Fruit fly (Drosophila melanogaster): ENCODE results near the gene ogre.
A peak's percentile ranks its signal among the peaks of the same experiment; 100 is the strongest.

Gene ogre

dm6 chrX:6993753-6994152 lies 2.6 kb upstream of the ogre start (continued):
- TF ChIP-seq Vsx2 (GFP tag; optimal IDR thresholded peaks at IDR 0.05; ENCODE audit: partially characterized antibody) (no peak), pan (optimal IDR thresholded peaks at IDR 0.05) (no peak), br (GFP tag; optimal IDR thresholded peaks at IDR 0.05) (peak; percentile 88), Abd-B (GFP tag; optimal IDR thresholded peaks at IDR 0.05) (no peak), dmrt93B (GFP tag; optimal IDR thresholded peaks at IDR 0.05) (peak; percentile 83), tai (GFP tag; optimal IDR thresholded peaks at IDR 0.05) (peak; percentile 66), Hnf4 (GFP tag; optimal IDR thresholded peaks at IDR 0.05) (peak; percentile 88), OdsH (GFP tag; optimal IDR thresholded peaks at IDR 0.05) (peak; percentile 83), HLH106 (tag; optimal IDR thresholded peaks at IDR 0.05) (peak; percentile 77)

DNA sequence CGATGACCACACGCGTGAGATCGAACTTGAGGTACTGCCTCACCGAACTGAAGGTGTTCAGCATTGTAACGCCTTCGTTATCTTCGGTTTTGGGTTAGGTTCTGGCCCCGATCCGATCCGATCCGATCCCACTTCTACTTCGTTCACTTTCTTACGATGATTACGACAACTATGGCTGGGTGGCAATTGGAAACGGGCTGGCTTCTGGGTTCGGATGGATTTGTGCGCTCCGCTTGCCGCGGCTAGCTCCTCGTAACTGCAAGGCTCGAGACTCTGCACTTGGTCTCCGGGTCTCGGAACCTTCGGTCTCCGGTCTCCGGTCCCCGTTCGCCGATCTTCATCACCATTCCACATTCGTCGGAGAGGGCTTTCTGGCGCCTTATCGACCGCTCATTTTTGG lies 2.2 kb upstream of the ogre start, which contains the start of gene Inx7:
Inx7 (minus strand) TSS at position 263 of the 400 bp plus-strand sequence.
- TF ChIP-seq OdsH (GFP tag; optimal IDR thresholded peaks at IDR 0.05), result no peak
- TF ChIP-seq dmrt93B (GFP tag; optimal IDR thresholded peaks at IDR 0.05), result no peak
- no peak for TF ChIP-seq Dif (GFP tag; optimal IDR thresholded peaks at IDR 0.05; ENCODE audit: partially characterized antibody)
- TF ChIP-seq rgr (GFP tag; optimal IDR thresholded peaks at IDR 0.05), result no peak
- no peak for TF ChIP-seq pan (optimal IDR thresholded peaks at IDR 0.05)
- TF ChIP-seq h (GFP tag; optimal IDR thresholded peaks at IDR 0.05), result no peak
- TF ChIP-seq brk (GFP tag; optimal IDR thresholded peaks at IDR 0.05), result no peak
- TF ChIP-seq HLH106 (tag; optimal IDR thresholded peaks at IDR 0.05), result no peak
- no peak for TF ChIP-seq Myc (optimal IDR thresholded peaks at IDR 0.05)
- no peak for TF ChIP-seq usp (GFP tag; optimal IDR thresholded peaks at IDR 0.05)
- TF ChIP-seq fru (GFP tag; optimal IDR thresholded peaks at IDR 0.05), result no peak

- TF ChIP-seq fru (GFP tag; optimal IDR thresholded peaks at IDR 0.05) (peak; percentile 44), CrebA (GFP tag; optimal IDR thresholded peaks at IDR 0.05; ENCODE audit: borderline replicate concordance) (no peak), usp (GFP tag; optimal IDR thresholded peaks at IDR 0.05) (no peak), foxo (GFP tag; optimal IDR thresholded peaks at IDR 0.05) (peak in 1 of 2 experiments; percentile 53), OdsH (GFP tag; optimal IDR thresholded peaks at IDR 0.05) (no peak), lola (GFP tag; optimal IDR thresholded peaks at IDR 0.05) (no peak), ey (GFP tag; optimal IDR thresholded peaks at IDR 0.05) (peak; percentile 22), sv (GFP tag; optimal IDR thresholded peaks at IDR 0.05) (no peak), N (GFP tag; optimal IDR thresholded peaks at IDR 0.05) (no peak), Rel (GFP tag; optimal IDR thresholded peaks at IDR 0.05) (no peak), Rel (tag; optimal IDR thresholded peaks at IDR 0.05) (peak; percentile 1), CG32264 (GFP tag; optimal IDR thresholded peaks at IDR 0.05) (no peak), Dfd (GFP tag; optimal IDR thresholded peaks at IDR 0.05) (no peak), CG9705 (GFP tag; optimal IDR thresholded peaks at IDR 0.05) (no peak), Hr78 (GFP tag; optimal IDR thresholded peaks at IDR 0.05) (no peak), HLH106 (tag; optimal IDR thresholded peaks at IDR 0.05) (no peak), pan (optimal IDR thresholded peaks at IDR 0.05) (no peak), rgr (GFP tag; optimal IDR thresholded peaks at IDR 0.05) (peak; percentile 24), brk (GFP tag; optimal IDR thresholded peaks at IDR 0.05) (no peak), sage (GFP tag; optimal IDR thresholded peaks at IDR 0.05) (no peak), Sp1 (GFP tag; optimal IDR thresholded peaks at IDR 0.05) (no peak), Hnf4 (GFP tag; optimal IDR thresholded peaks at IDR 0.05) (peak; percentile 18), Vsx2 (GFP tag; optimal IDR thresholded peaks at IDR 0.05; ENCODE audit: partially characterized antibody) (no peak), Abd-B (GFP tag; optimal IDR thresholded peaks at IDR 0.05) (no peak), dl (GFP tag; optimal IDR thresholded peaks at IDR 0.05; ENCODE audit: insufficient read depth in 1 of 2, partially characterized antibody in 2 of 2) (no peak), GATAd (GFP tag; optimal IDR thresholded peaks at IDR 0.05) (no peak), dsf (GFP tag; optimal IDR thresholded peaks at IDR 0.05; ENCODE audit: borderline replicate concordance) (no peak), Mio (GFP tag; optimal IDR thresholded peaks at IDR 0.05) (no peak), Hr83 (GFP tag; optimal IDR thresholded peaks at IDR 0.05; ENCODE audit: poor library complexity, severe bottlenecking) (no peak), psq (GFP tag; optimal IDR thresholded peaks at IDR 0.05) (no peak), tai (GFP tag; optimal IDR thresholded peaks at IDR 0.05) (no peak), woc (GFP tag; optimal IDR thresholded peaks at IDR 0.05) (peak; percentile 51), br (GFP tag; optimal IDR thresholded peaks at IDR 0.05) (no peak), Dif (GFP tag; optimal IDR thresholded peaks at IDR 0.05; ENCODE audit: partially characterized antibody) (no peak), h (GFP tag; optimal IDR thresholded peaks at IDR 0.05) (peak; percentile 57), jim (GFP tag; optimal IDR thresholded peaks at IDR 0.05) (no peak), dmrt93B (GFP tag; optimal IDR thresholded peaks at IDR 0.05) (peak; percentile 1), Jra (GFP tag; optimal IDR thresholded peaks at IDR 0.05) (no peak), Myc (optimal IDR thresholded peaks at IDR 0.05) (no peak)
These were observed 1.0 kb downstream of the ogre start for dm6 chrX:6990105-6990504.
